Worm (Caenorhabditis elegans) whole organism, L4/young adult: Measurements from ENCODE around the gene ifg-1.

Experiments used
- dao-5 ChIP-seq: sonication (generic microtip); optimal IDR thresholded peaks from 2 replicates; lab custom pipeline; 2016; ENCODE audit warnings: missing genotype, missing genetic modification characterization, moderate library complexity, missing compliant biosample characterization
- him-1 ChIP-seq: sonication (generic microtip); optimal IDR thresholded peaks from 2 replicates; lab custom pipeline; 2016; ENCODE audit warnings: missing genotype, missing genetic modification reagents, missing genetic modification characterization, missing compliant biosample characterization

DNA sequence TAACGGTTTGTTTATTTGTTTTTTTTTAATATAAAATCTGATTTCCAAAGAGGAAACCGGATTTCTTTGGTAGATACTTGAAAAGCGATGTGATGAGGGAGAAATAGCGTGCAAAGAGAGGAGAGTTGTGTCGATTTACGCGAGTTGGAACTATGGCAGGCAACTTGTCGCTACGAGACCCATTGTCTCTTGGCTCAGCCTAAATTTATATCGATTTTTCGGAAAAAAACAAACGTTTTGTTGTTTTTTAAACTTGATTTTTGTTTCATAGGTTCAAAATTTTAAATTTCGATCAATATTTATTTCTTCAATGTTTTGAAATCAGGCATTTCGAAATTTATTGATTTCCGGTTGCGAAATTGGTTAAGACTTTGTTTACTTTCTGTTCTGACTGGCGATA lies 589 bp upstream of the ifg-1 start, which contains the start of gene M110.3:
- TF ChIP-seq him-1 (tag; lab: Kevin White, UChicago) (no peak), dao-5 (tag; lab: Kevin White, UChicago) (no peak)
